Worm (Caenorhabditis elegans): ENCODE data around the gene K01D12.20.

The K01D12.20 gene

DNA sequence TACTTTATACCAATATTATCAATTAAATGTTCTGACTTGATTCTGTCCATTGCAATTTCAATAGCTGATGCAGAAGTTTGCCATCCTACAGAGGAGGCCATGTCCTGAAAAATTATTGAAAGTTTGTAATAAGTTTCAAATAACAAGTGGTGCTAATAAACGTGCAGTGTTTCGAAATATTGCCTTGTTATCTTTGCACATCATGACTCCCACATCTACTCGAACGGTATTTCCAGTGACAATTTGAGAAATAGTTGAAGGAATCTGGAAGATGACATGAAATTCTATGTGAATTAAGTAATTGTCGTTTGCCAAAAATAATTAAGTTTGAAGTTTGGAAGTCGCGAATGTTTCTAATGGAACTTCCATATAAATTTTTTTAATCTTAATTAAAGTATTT, 31.2 kb downstream of the K01D12.20 start, which contains the start of gene gcy-13:
Gene gcy-13 (minus strand): TSS at position 101 of the 400 bp plus-strand sequence.
- TF ChIP-seq unc-55 (GFP tag; optimal IDR thresholded peaks at IDR 0.05) (no peak), che-1 (tag; optimal IDR thresholded peaks at IDR 0.05) (no peak), unc-86 (tag; optimal IDR thresholded peaks at IDR 0.05) (no peak), mec-3 (tag; optimal IDR thresholded peaks at IDR 0.05; ENCODE audit: borderline replicate concordance) (no peak), pag-3 (tag; optimal IDR thresholded peaks at IDR 0.05; ENCODE audit: borderline replicate concordance) (no peak), sdc-2 (tag; optimal IDR thresholded peaks at IDR 0.05) (no peak), ceh-14 (tag; optimal IDR thresholded peaks at IDR 0.05) (no peak), C08G9.2 (tag; optimal IDR thresholded peaks at IDR 0.05) (no peak), ceh-2 (tag; optimal IDR thresholded peaks at IDR 0.05) (no peak), gmeb-2 (tag; optimal IDR thresholded peaks at IDR 0.05) (no peak), T23F11.4 (GFP tag; optimal IDR thresholded peaks at IDR 0.05) (no peak), hlh-8 (tag; optimal IDR thresholded peaks at IDR 0.05) (no peak), unc-42 (tag; optimal IDR thresholded peaks at IDR 0.05) (no peak), nhr-232 (tag; optimal IDR thresholded peaks at IDR 0.05) (no peak), lim-6 (tag; optimal IDR thresholded peaks at IDR 0.05) (no peak), ceh-31 (tag; optimal IDR thresholded peaks at IDR 0.05) (no peak), odd-2 (tag; optimal IDR thresholded peaks at IDR 0.05) (no peak), ceh-24 (tag; optimal IDR thresholded peaks at IDR 0.05) (no peak), pros-1 (tag; optimal IDR thresholded peaks at IDR 0.05) (no peak)

DNA sequence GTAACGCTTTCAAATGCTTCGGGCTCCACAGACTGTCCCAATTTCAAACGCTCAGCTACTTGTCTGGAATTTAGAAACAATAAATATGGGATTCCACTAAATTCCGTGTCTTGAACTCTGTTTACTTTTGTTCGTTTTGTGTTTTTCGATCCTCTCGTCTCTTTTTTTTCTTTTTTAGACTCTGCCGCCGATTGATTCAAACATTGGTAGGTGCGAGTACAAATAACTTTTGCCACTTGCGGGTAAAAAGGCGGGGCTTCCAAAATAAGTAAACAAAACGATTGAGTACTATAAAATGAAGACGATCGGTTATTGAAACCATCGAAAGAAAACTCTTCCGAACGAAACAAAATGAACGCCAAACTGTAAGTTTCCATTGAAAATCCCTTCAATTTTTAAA, 35.5 kb downstream of the K01D12.20 start, which contains the start of gene fipr-2:
Gene fipr-2 (plus strand): TSS at position 245 of the 400 bp plus-strand sequence.
- TF ChIP-seq sox-2 (GFP tag; IDR thresholded peaks at IDR 0.05) (no peak), ahr-1 (tag; optimal IDR thresholded peaks at IDR 0.05) (no peak), ztf-16 (tag; optimal IDR thresholded peaks at IDR 0.05) (no peak), ceh-2 (tag; optimal IDR thresholded peaks at IDR 0.05) (no peak), ceh-45 (GFP tag; IDR thresholded peaks at IDR 0.05) (no peak), ceh-24 (tag; optimal IDR thresholded peaks at IDR 0.05) (no peak), hlh-30 (tag; optimal IDR thresholded peaks at IDR 0.05; ENCODE audit: insufficient read depth) (no peak), ceh-6 (GFP tag; optimal IDR thresholded peaks at IDR 0.05) (no peak), C38D4.7 (GFP tag; optimal IDR thresholded peaks at IDR 0.05) (no peak)

DNA sequence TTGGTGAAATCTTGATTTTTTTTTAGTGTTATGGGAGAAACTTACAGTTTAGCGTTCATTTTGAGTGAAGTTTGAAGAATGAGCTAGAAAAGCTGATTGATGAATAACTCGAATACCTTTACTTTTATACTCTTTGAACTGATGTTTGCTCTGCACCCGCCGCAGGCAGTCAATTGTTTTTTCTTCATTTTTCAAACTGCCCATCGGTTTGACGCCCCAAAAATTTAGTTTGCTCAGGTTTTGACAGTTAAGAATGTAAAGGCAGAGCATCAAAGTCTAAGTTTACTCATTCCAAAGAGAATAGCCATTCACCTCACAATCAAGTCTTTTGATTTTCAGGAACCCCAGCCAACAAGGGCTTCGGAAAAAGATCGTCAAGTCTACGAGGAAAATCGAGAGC, 39.0 kb downstream of the K01D12.20 start, which contains the start of gene fipr-1:
Gene fipr-1 (minus strand): TSS at position 101 of the 400 bp plus-strand sequence.
- no peak for TF ChIP-seq pag-3 (tag; optimal IDR thresholded peaks at IDR 0.05; ENCODE audit: borderline replicate concordance)
- TF ChIP-seq ama-1 (optimal IDR thresholded peaks at IDR 0.05): no peak
- TF ChIP-seq elt-4 (tag; optimal IDR thresholded peaks at IDR 0.05): no peak
- TF ChIP-seq madf-2 (tag; optimal IDR thresholded peaks at IDR 0.05): no peak
- no peak for TF ChIP-seq F13H6.1 (tag; optimal IDR thresholded peaks at IDR 0.05)
- no peak for TF ChIP-seq hlh-15 (tag; optimal IDR thresholded peaks at IDR 0.05)
- TF ChIP-seq pha-2 (tag; optimal IDR thresholded peaks at IDR 0.05): no peak
- no peak for TF ChIP-seq hlh-13 (GFP tag; optimal IDR thresholded peaks at IDR 0.05)

DNA sequence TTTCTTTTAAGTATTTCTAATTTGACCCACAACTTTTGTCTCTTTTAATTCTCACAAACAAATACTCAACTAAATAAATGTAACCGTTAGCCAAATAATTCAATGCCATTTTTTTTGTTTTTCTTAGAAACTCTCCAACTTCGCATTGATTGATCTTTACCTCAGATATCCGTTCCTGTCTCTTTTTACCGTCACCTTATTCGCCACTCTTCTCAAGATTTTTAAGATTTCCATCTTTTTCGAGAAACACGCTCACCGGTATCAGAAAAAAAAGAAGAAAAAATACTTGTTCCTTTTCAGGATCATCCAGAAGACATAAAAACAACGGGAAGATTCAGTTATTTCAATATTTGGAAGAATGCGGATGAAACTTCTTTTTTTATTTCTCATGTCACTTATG, 42.3 kb downstream of the K01D12.20 start, which contains the start of gene F23H12.5:
Gene F23H12.5 (plus strand): TSS at position 301 of the 400 bp plus-strand sequence.
- TF ChIP-seq gmeb-2 (tag; optimal IDR thresholded peaks at IDR 0.05) (no peak), lim-6 (tag; optimal IDR thresholded peaks at IDR 0.05) (no peak), madf-2 (tag; optimal IDR thresholded peaks at IDR 0.05) (no peak), fkh-6 (tag; optimal IDR thresholded peaks at IDR 0.05) (no peak), Y22D7AL.16 (tag; optimal IDR thresholded peaks at IDR 0.05) (no peak), ceh-34 (tag; optimal IDR thresholded peaks at IDR 0.05) (no peak), sox-4 (tag; optimal IDR thresholded peaks at IDR 0.05) (no peak), hlh-15 (tag; optimal IDR thresholded peaks at IDR 0.05) (no peak), nhr-232 (tag; optimal IDR thresholded peaks at IDR 0.05) (no peak), ceh-48 (tag; optimal IDR thresholded peaks at IDR 0.05) (no peak), ceh-9 (tag; optimal IDR thresholded peaks at IDR 0.05) (no peak)
